Fruit fly (Drosophila melanogaster): ENCODE data around the gene CG10171.

Gene CG10171

dm6 chr3L:13410999-13411398 lies 23.3 kb upstream of the CG10171 start (continued):
- TF ChIP-seq CG17829 (tag; optimal IDR thresholded peaks at IDR 0.05): peak; percentile 73
- no peak; the same call in 1 of the 2 replicates for TF ChIP-seq CG42726 (GFP tag; IDR thresholded peaks at IDR 0.05; ENCODE audit: partially characterized antibody)
- peak; percentile 14 for TF ChIP-seq CG8089 (GFP tag; optimal IDR thresholded peaks at IDR 0.05)
- TF ChIP-seq Awh (GFP tag; IDR thresholded peaks at IDR 0.05): no peak
- TF ChIP-seq CG10147 (GFP tag; optimal IDR thresholded peaks at IDR 0.05): no peak
- TF ChIP-seq fu2 (GFP tag; optimal IDR thresholded peaks at IDR 0.05): no peak
- TF ChIP-seq CG6813 (GFP tag; optimal IDR thresholded peaks at IDR 0.05): no peak
- TF ChIP-seq Xrp1 (GFP tag; IDR thresholded peaks at IDR 0.05): no peak
- TF ChIP-seq CG13424 (tag; optimal IDR thresholded peaks at IDR 0.05): peak; percentile 7
- no peak for TF ChIP-seq HHEX (GFP tag; optimal IDR thresholded peaks at IDR 0.05)
- no peak for TF ChIP-seq kni (GFP tag; optimal IDR thresholded peaks at IDR 0.05)
- peak; percentile 37 for TF ChIP-seq CG18262 (tag; optimal IDR thresholded peaks at IDR 0.05)
- peak; percentile 33 to 47 for TF ChIP-seq Pdp1 (GFP tag; optimal IDR thresholded peaks at IDR 0.05)
- TF ChIP-seq CG6683 (GFP tag; optimal IDR thresholded peaks at IDR 0.05): no peak
- no peak for TF ChIP-seq dan (GFP tag; IDR thresholded peaks at IDR 0.05)
- TF ChIP-seq wor (GFP tag; IDR thresholded peaks at IDR 0.05): no peak
- TF ChIP-seq ind (GFP tag; optimal IDR thresholded peaks at IDR 0.05): peak; percentile 33
- no peak for TF ChIP-seq sc (optimal IDR thresholded peaks at IDR 0.05)
- no peak for TF ChIP-seq sc (GFP tag; optimal IDR thresholded peaks at IDR 0.05)
- no peak for TF ChIP-seq CG12299 (tag; optimal IDR thresholded peaks at IDR 0.05)
- TF ChIP-seq CG1792 (GFP tag; optimal IDR thresholded peaks at IDR 0.05): no peak
- TF ChIP-seq sens (GFP tag): peak; percentile 73
- TF ChIP-seq CG30431 (GFP tag; optimal IDR thresholded peaks at IDR 0.05): no peak
- no peak for TF ChIP-seq grn (GFP tag; optimal IDR thresholded peaks at IDR 0.05)
- TF ChIP-seq lilli (GFP tag; optimal IDR thresholded peaks at IDR 0.05): peak; percentile 39
- no peak for TF ChIP-seq CG12659 (GFP tag; optimal IDR thresholded peaks at IDR 0.05)
- TF ChIP-seq CG34224 (GFP tag; IDR thresholded peaks at IDR 0.05; ENCODE audit: partially characterized antibody): no peak
- peak; percentile 16 for TF ChIP-seq CG12391 (tag; optimal IDR thresholded peaks at IDR 0.05)
- TF ChIP-seq PHDP (tag; optimal IDR thresholded peaks at IDR 0.05): peak; percentile 13
- no peak for TF ChIP-seq fru (optimal IDR thresholded peaks at IDR 0.05)
- peak; percentile 7 for TF ChIP-seq Sry-δ (GFP tag; optimal IDR thresholded peaks at IDR 0.05)
- TF ChIP-seq CG15601 (tag; optimal IDR thresholded peaks at IDR 0.05): peak; percentile 37
- TF ChIP-seq sisA (GFP tag; IDR thresholded peaks at IDR 0.05): peak; percentile 36
- TF ChIP-seq CG6854 (GFP tag; optimal IDR thresholded peaks at IDR 0.05): no peak
- TF ChIP-seq HmgD (GFP tag; optimal IDR thresholded peaks at IDR 0.05): no peak
- no peak for TF ChIP-seq CG9797 (GFP tag; optimal IDR thresholded peaks at IDR 0.05)
- TF ChIP-seq pita (GFP tag; optimal IDR thresholded peaks at IDR 0.05): peak; percentile 50
- TF ChIP-seq sima (GFP tag; optimal IDR thresholded peaks at IDR 0.05): no peak
- no peak for TF ChIP-seq CG8765 (GFP tag; IDR thresholded peaks at IDR 0.05)
- no peak for TF ChIP-seq CG12236 (GFP tag; optimal IDR thresholded peaks at IDR 0.05)
- TF ChIP-seq shn (GFP tag; optimal IDR thresholded peaks at IDR 0.05): no peak
- TF ChIP-seq CG1647 (GFP tag; optimal IDR thresholded peaks at IDR 0.05): peak; percentile 20
- TF ChIP-seq ssp (GFP tag; IDR thresholded peaks at IDR 0.05): no peak
- no peak for TF ChIP-seq CG4854 (GFP tag; optimal IDR thresholded peaks at IDR 0.05)
- TF ChIP-seq ham (GFP tag; IDR thresholded peaks at IDR 0.05): no peak
- peak; percentile 43; the same call in 1 of the 2 replicates for TF ChIP-seq CG9932 (GFP tag; IDR thresholded peaks at IDR 0.05)
- TF ChIP-seq luna (GFP tag; optimal IDR thresholded peaks at IDR 0.05): no peak
- TF ChIP-seq CG11398 (GFP tag; optimal IDR thresholded peaks at IDR 0.05): no peak
- no peak for TF ChIP-seq CG12942 (GFP tag; optimal IDR thresholded peaks at IDR 0.05)
- TF ChIP-seq CG14441 (GFP tag; IDR thresholded peaks at IDR 0.05): no peak
- no peak for TF ChIP-seq Bteb2 (GFP tag; optimal IDR thresholded peaks at IDR 0.05)
- TF ChIP-seq CG4424 (GFP tag; optimal IDR thresholded peaks at IDR 0.05): peak; percentile 26
- TF ChIP-seq pros (GFP tag; optimal IDR thresholded peaks at IDR 0.05): no peak

Data from whole organism, embryonic.